Worm (Caenorhabditis elegans): ENCODE data around the gene F57B9.3.

- TF ChIP-seq fos-1 (tag; optimal IDR thresholded peaks at IDR 0.05) (no peak), ZK546.5 (tag; optimal IDR thresholded peaks at IDR 0.05) (no peak), pha-4 (tag; optimal IDR thresholded peaks at IDR 0.05) (no peak)
Measured at ce11 chrIII:6935269-6936017, 4.2 kb upstream of the F57B9.3 start, which contains the start of the genes F57B9.8 and coq-2.
